Worm (Caenorhabditis elegans): ENCODE results near the gene dyc-1.

Gene dyc-1

DNA sequence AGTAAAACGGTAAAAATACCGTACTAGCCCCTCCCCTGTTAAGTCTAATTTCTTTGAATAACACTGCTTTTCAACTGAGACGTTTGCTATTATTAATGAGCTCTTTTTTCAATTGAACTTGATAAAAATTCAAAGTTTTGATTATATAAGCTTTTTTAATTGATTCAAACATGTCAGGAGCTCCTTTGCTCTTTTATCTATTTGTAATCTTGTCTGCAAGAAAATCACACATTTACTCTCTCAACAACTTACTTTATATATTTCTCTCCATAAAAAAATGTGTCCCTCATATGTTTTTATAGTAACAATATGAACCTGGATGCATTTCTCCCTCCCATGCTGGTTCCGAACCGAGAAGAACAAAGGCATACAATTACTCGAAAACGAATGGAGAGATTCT, 29.0 kb upstream of the dyc-1 start, which contains the start of gene C04C11.1:
TSS of gene C04C11.1 (plus strand) at position 301 of the 400 bp plus-strand sequence.
- TF ChIP-seq ref-1 (GFP tag; conservative IDR thresholded peaks at IDR 0.05), result no peak
- no peak for TF ChIP-seq cog-1 (tag; optimal IDR thresholded peaks at IDR 0.05)
- no peak for TF ChIP-seq ztf-29 (GFP tag; IDR thresholded peaks at IDR 0.05)
- TF ChIP-seq flt-1 (GFP tag; IDR thresholded peaks at IDR 0.05), result no peak
- TF ChIP-seq tab-1 (GFP tag; IDR thresholded peaks at IDR 0.05), result no peak
- no peak for TF ChIP-seq klf-2 (GFP tag; conservative IDR thresholded peaks at IDR 0.05)
- no peak for TF ChIP-seq med-1 (GFP tag; optimal IDR thresholded peaks at IDR 0.05; ENCODE audit: insufficient read depth)

DNA sequence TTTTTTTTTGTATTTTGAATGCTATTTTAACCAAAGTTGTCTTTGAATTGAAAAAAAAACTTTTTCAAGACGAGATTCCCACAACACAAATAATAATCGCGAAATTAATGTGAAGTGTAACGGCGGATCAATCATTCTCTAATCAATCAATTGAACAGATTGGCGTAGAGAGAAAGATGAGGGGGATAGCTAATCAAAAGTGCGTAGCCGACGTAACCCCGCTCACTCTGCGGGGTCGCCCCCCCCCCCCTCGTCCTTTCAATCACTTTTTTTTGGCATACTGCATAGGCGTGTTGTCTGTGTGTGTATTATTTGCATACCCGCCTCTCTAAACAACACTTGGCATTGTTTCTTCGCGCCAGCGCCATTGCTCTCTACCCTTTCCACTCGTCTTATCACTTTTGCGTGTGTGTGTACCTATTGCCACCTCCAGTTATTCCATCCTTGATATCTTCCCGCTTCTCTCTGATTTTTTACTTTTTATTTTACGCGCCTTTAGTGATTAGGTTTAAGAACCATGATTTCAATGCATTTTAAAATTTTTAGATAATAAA, 24.9 kb upstream of the dyc-1 start:
- TF ChIP-seq med-1 (GFP tag; optimal IDR thresholded peaks at IDR 0.05; ENCODE audit: insufficient read depth) (no peak), flt-1 (GFP tag; IDR thresholded peaks at IDR 0.05) (no peak), ztf-29 (GFP tag; IDR thresholded peaks at IDR 0.05) (no peak), ztf-23 (GFP tag; IDR thresholded peaks at IDR 0.05) (no peak), tab-1 (GFP tag; IDR thresholded peaks at IDR 0.05) (0 out of 2 replicates have a peak, but pooled peaks have one; percentile 43)

- TF ChIP-seq cog-1 (tag; optimal IDR thresholded peaks at IDR 0.05) (no peak), T22C8.4 (GFP tag; IDR thresholded peaks at IDR 0.05) (no peak), med-1 (GFP tag; optimal IDR thresholded peaks at IDR 0.05; ENCODE audit: insufficient read depth) (no peak), klf-2 (GFP tag; conservative IDR thresholded peaks at IDR 0.05) (no peak), ztf-23 (GFP tag; IDR thresholded peaks at IDR 0.05) (no peak), ref-1 (GFP tag; conservative IDR thresholded peaks at IDR 0.05) (no peak), ztf-29 (GFP tag; IDR thresholded peaks at IDR 0.05) (no peak), tab-1 (GFP tag; IDR thresholded peaks at IDR 0.05) (no peak)
These were observed 22.4 kb upstream of the dyc-1 start for ce11 chrX:14026893-14027292.

DNA sequence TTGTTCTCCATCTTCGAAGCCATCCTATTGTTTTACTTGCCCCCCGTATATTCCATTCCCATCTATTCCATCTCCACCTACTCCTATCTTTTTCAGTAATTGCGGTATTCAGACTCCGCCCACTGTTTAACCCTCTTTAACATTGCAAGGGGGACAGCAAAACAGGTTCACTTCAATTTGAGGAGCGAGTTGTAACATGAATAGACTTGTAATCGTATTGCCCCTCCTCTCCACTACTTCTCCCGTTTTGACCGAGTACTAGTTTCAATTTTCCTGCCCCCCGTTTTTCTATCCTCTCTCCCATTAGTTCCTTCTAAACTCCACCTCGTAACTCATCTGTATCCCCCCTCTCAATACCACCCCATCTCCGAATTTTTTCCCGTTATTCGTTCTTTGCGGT, 20.8 kb upstream of the dyc-1 start:
- TF ChIP-seq ztf-23 (GFP tag; IDR thresholded peaks at IDR 0.05), result no peak
- no peak for TF ChIP-seq flt-1 (GFP tag; IDR thresholded peaks at IDR 0.05)
- TF ChIP-seq med-1 (GFP tag; optimal IDR thresholded peaks at IDR 0.05; ENCODE audit: insufficient read depth), result no peak
- no peak for TF ChIP-seq cog-1 (tag; optimal IDR thresholded peaks at IDR 0.05)
- TF ChIP-seq T22C8.4 (GFP tag; IDR thresholded peaks at IDR 0.05), result no peak
- no peak for TF ChIP-seq ref-1 (GFP tag; conservative IDR thresholded peaks at IDR 0.05)
- TF ChIP-seq tab-1 (GFP tag; IDR thresholded peaks at IDR 0.05), result no peak
- TF ChIP-seq klf-2 (GFP tag; conservative IDR thresholded peaks at IDR 0.05), result no peak
- no peak for TF ChIP-seq ztf-29 (GFP tag; IDR thresholded peaks at IDR 0.05)

ce11 chrX:14029392-14029791, 19.9 kb upstream of the dyc-1 start:
- TF ChIP-seq klf-2 (GFP tag; conservative IDR thresholded peaks at IDR 0.05), result no peak
- TF ChIP-seq med-1 (GFP tag; optimal IDR thresholded peaks at IDR 0.05; ENCODE audit: insufficient read depth), result no peak
- no peak for TF ChIP-seq tab-1 (GFP tag; IDR thresholded peaks at IDR 0.05)
- TF ChIP-seq ztf-23 (GFP tag; IDR thresholded peaks at IDR 0.05), result no peak
- TF ChIP-seq ref-1 (GFP tag; conservative IDR thresholded peaks at IDR 0.05), result no peak
- TF ChIP-seq ztf-29 (GFP tag; IDR thresholded peaks at IDR 0.05), result no peak

ce11 chrX:14029872-14030271, 19.5 kb upstream of the dyc-1 start:
- TF ChIP-seq klf-2 (GFP tag; conservative IDR thresholded peaks at IDR 0.05), result no peak

DNA sequence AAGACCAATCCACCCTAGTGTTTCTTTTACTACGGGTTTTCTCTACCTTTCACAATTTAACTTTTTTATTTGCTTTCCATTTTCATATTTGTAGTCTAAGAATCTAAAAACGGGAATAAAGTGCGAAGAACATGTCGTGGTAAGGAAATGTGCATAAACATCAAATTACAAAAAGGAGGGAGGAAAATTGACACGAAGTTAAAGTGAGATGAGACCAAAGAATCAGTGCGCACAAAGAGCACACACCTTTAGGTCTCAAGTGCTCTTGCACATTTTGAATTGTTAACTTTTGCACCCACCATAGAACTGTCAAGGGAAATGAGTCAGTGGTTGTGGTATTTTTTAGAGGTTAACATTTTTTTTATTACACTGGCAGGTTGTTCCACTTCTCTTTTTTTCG, 18.8 kb upstream of the dyc-1 start:
- no peak for TF ChIP-seq ref-1 (GFP tag; conservative IDR thresholded peaks at IDR 0.05)
- TF ChIP-seq ztf-23 (GFP tag; IDR thresholded peaks at IDR 0.05), result no peak
- TF ChIP-seq ztf-29 (GFP tag; IDR thresholded peaks at IDR 0.05), result no peak
- TF ChIP-seq med-1 (GFP tag; optimal IDR thresholded peaks at IDR 0.05; ENCODE audit: insufficient read depth), result no peak
- no peak for TF ChIP-seq T22C8.4 (GFP tag; IDR thresholded peaks at IDR 0.05)

DNA sequence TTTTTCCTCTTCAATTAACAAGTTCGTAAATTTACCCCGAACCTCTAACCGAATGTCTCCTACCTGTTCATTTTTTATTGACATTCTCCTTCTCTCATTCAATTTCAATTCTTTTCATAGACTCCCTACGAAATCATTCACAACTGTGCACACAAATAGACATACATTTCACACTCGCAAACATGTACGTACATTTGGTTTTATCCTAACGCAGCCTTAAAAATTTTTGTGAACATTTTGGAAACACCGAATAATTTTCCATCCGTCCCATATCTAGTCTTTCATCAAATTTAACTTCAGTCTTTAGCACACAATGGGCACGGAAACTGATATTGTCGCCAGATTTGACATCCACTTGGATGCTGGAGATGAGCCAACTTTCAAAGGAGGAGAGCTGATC, 15.8 kb upstream of the dyc-1 start, which contains the start of gene arrd-25:
TSS of gene arrd-25 (plus strand) at position 301 of the 400 bp plus-strand sequence.
- TF ChIP-seq flt-1 (GFP tag; IDR thresholded peaks at IDR 0.05), result no peak
- no peak for TF ChIP-seq ztf-29 (GFP tag; IDR thresholded peaks at IDR 0.05)
- TF ChIP-seq ztf-23 (GFP tag; IDR thresholded peaks at IDR 0.05), result no peak
- no peak for TF ChIP-seq cog-1 (tag; optimal IDR thresholded peaks at IDR 0.05)
- no peak for TF ChIP-seq ref-1 (GFP tag; conservative IDR thresholded peaks at IDR 0.05)
- TF ChIP-seq T22C8.4 (GFP tag; IDR thresholded peaks at IDR 0.05), result no peak
- no peak for TF ChIP-seq tab-1 (GFP tag; IDR thresholded peaks at IDR 0.05)
- no peak for TF ChIP-seq klf-2 (GFP tag; conservative IDR thresholded peaks at IDR 0.05)
- no peak for TF ChIP-seq med-1 (GFP tag; optimal IDR thresholded peaks at IDR 0.05; ENCODE audit: insufficient read depth)

DNA sequence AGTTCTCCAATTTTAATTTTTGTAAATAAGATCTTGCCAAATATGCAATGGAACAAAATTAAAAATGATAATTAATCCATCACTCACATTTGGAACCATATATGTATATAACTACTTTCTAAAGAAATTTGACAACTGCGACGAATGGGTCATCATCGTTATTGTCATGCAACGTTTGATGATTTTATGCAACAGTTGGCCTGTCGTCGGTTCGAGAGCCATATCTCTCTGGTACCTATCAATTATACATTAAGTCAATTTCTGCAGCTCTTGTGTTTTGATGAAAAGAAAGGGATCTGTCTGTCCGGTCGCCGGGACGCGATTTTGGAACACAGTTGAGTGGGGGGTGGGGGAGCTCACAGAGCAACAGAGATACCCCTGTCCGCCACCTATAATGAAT, 10.0 kb upstream of the dyc-1 start:
- no peak for TF ChIP-seq klf-2 (GFP tag; conservative IDR thresholded peaks at IDR 0.05)

DNA sequence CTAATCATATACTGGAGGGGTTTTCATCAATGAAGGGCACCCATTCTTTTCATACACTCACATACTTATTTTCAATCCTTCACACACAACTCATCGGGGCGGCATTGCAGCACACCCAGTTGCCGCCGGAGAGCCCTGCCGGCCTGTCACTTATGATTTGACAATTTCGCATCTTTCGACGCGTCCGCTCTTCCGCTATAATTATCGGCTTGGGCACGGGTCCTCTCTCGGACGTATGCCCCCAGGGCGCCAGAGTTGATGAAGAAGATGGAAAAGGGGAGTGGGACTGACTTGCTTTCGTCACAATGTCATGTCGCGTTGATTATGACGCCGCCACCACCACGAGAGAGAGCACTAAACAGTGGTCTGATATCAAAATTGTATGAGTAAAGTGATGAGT, 5.0 kb upstream of the dyc-1 start:
- TF ChIP-seq tab-1 (GFP tag; IDR thresholded peaks at IDR 0.05) (no peak), med-1 (GFP tag; optimal IDR thresholded peaks at IDR 0.05; ENCODE audit: insufficient read depth) (no peak), cog-1 (tag; optimal IDR thresholded peaks at IDR 0.05) (no peak), ztf-29 (GFP tag; IDR thresholded peaks at IDR 0.05) (no peak), klf-2 (GFP tag; conservative IDR thresholded peaks at IDR 0.05) (no peak), flt-1 (GFP tag; IDR thresholded peaks at IDR 0.05) (no peak), T22C8.4 (GFP tag; IDR thresholded peaks at IDR 0.05) (no peak), ztf-23 (GFP tag; IDR thresholded peaks at IDR 0.05) (no peak), ref-1 (GFP tag; conservative IDR thresholded peaks at IDR 0.05) (no peak)

ce11 chrX:14047609-14048008, 1.7 kb upstream of the dyc-1 start:
- TF ChIP-seq cog-1 (tag; optimal IDR thresholded peaks at IDR 0.05) (no peak), ztf-23 (GFP tag; IDR thresholded peaks at IDR 0.05) (no peak)
